Fruit fly (Drosophila melanogaster): ENCODE results near the gene glo.

- TF ChIP-seq CG13204 (GFP tag; optimal IDR thresholded peaks at IDR 0.05) (no peak), EcR (GFP tag; optimal IDR thresholded peaks at IDR 0.05) (no peak), CG14655 (GFP tag; optimal IDR thresholded peaks at IDR 0.05) (no peak), CG9948 (tag; optimal IDR thresholded peaks at IDR 0.05) (no peak), CG32121 (GFP tag; IDR thresholded peaks at IDR 0.05) (no peak), Pif1A (GFP tag; optimal IDR thresholded peaks at IDR 0.05) (no peak), Ets98B (GFP tag; IDR thresholded peaks at IDR 0.05) (no peak), CG17806 (tag; optimal IDR thresholded peaks at IDR 0.05) (no peak), fd96Ca (GFP tag; IDR thresholded peaks at IDR 0.05) (no peak), gl (tag; optimal IDR thresholded peaks at IDR 0.05) (no peak), CG8159 (tag; optimal IDR thresholded peaks at IDR 0.05) (no peak), CG8301 (tag; optimal IDR thresholded peaks at IDR 0.05) (no peak), rn (GFP tag; IDR thresholded peaks at IDR 0.05) (no peak), CG10348 (GFP tag; IDR thresholded peaks at IDR 0.05) (no peak)
Measured at dm6 chr3R:11770733-11771132, 48.5 kb downstream of the glo start.

Measured in whole organism, pupa.